Worm (Caenorhabditis elegans) whole organism, L3 larva: ENCODE measurements around the gene gkow-1.

ENCODE experiments used
- R02D3.7 ChIP-seq: fragments of 150-350 bp; optimal IDR thresholded peaks from 2 replicates; lab custom pipeline; 2014; ENCODE audit warnings: missing biosample characterization, missing genetic modification characterization
- daf-12 ChIP-seq: fragments of 150-350 bp; optimal IDR thresholded peaks from 2 replicates; lab custom pipeline; 2014; ENCODE audit warnings: missing biosample characterization, missing genetic modification reagents, missing genetic modification characterization
- elt-2 ChIP-seq: sonication (generic microtip); optimal IDR thresholded peaks from 2 replicates; lab custom pipeline; 2016; ENCODE audit warnings: missing genetic modification reagents, mild to moderate bottlenecking, missing genetic modification characterization, missing compliant biosample characterization
- fkh-10 ChIP-seq: sonication (generic microtip); optimal IDR thresholded peaks from 2 replicates; lab custom pipeline; 2017; ENCODE audit warnings: missing biosample characterization, missing genetic modification reagents, missing genetic modification characterization

DNA sequence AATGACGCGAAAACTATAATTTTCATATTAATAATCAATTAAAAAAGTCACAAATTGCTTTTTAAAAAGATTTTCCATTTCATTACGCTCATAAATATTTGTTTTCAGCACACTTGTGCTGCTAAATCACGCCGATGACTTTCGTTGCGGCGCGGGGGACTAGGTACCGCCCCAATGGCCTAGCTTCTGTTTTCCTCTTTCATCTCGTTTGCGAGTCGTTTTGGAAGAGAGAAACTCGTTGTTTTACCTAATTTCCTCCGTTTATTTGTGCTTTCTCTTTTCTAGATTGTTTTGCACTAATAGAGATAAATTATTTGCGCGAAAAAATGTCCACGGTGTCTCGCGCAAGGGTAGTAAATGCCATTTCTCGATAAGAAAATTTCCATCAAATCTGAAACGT is 23.1 kb downstream of the gkow-1 start:
- TF ChIP-seq fkh-10 (GFP tag; lab: Kevin White, UChicago) (no peak), R02D3.7 (tag; lab: Kevin White, UChicago) (no peak), elt-2 (tag; lab: Kevin White, UChicago) (no peak), daf-12 (tag; lab: Kevin White, UChicago) (no peak)
